Fruit fly (Drosophila melanogaster) whole organism, pupa: Measurements from ENCODE around the gene dunk.

Experiments
- CG10348 ChIP-seq: fragments of 200-800 bp; sonication (Bioruptor generic); IDR thresholded peaks from 2 replicates; pipeline ENCODE4 v1.3.6; 2022; ENCODE audit warnings: missing biosample characterization, missing genetic modification characterization
- CG12605 ChIP-seq: fragments of 200-800 bp; sonication (Bioruptor generic); IDR thresholded peaks from 2 replicates; pipeline ENCODE4 v1.3.6; 2022; ENCODE audit warnings: missing biosample characterization, missing genetic modification characterization
- CG13204 ChIP-seq: fragments of 200-800 bp; sonication (Bioruptor generic); optimal IDR thresholded peaks from 2 replicates; lab custom pipeline; 2018; ENCODE audit warnings: missing biosample characterization, mild to moderate bottlenecking, missing genetic modification characterization, moderate library complexity
- CG14655 ChIP-seq: fragments of 200-800 bp; sonication (Bioruptor generic); optimal IDR thresholded peaks from 3 replicates; lab custom pipeline; 2017; ENCODE audit warnings: mild to moderate bottlenecking, missing biosample characterization, missing genetic modification reagents, missing genetic modification characterization
- CG15710 ChIP-seq: fragments of 200-800 bp; sonication (Bioruptor generic); optimal IDR thresholded peaks from 2 replicates; lab custom pipeline; 2018; ENCODE audit warnings: missing biosample characterization, mild to moderate bottlenecking, missing genetic modification characterization, moderate library complexity
- CG17806 ChIP-seq: fragments of 200-800 bp; sonication (Bioruptor generic); optimal IDR thresholded peaks from 2 replicates; lab custom pipeline; 2018; ENCODE audit warnings: missing biosample characterization, mild to moderate bottlenecking, missing genetic modification characterization, moderate library complexity
- CG32121 ChIP-seq: fragments of 200-800 bp; sonication (Bioruptor generic); IDR thresholded peaks from 2 replicates; pipeline ENCODE4 v1.3.6; 2022; ENCODE audit warnings: missing biosample characterization, missing genetic modification characterization
- CG34367 ChIP-seq: fragments of 200-800 bp; sonication (Bioruptor generic); optimal IDR thresholded peaks from 2 replicates; lab custom pipeline; 2018; ENCODE audit warnings: missing biosample characterization, mild to moderate bottlenecking, missing genetic modification characterization
- CG4496 ChIP-seq: fragments of 200-800 bp; sonication (Bioruptor generic); IDR thresholded peaks from 3 replicates; pipeline ENCODE4 v1.3.6; 2022; ENCODE audit warnings: missing biosample characterization, missing genetic modification characterization
- CG8159 ChIP-seq: fragments of 200-800 bp; sonication (Bioruptor generic); optimal IDR thresholded peaks from 3 replicates; lab custom pipeline; 2018; ENCODE audit warnings: missing biosample characterization, mild to moderate bottlenecking, missing genetic modification characterization, moderate library complexity
- CG8301 ChIP-seq: fragments of 200-800 bp; sonication (Bioruptor generic); optimal IDR thresholded peaks from 2 replicates; lab custom pipeline; 2018; ENCODE audit warnings: missing biosample characterization, mild to moderate bottlenecking, missing genetic modification characterization
- CG9948 ChIP-seq: fragments of 200-800 bp; sonication (Bioruptor generic); optimal IDR thresholded peaks from 2 replicates; lab custom pipeline; 2018; ENCODE audit warnings: missing biosample characterization, mild to moderate bottlenecking, missing genetic modification characterization, moderate library complexity
- D1 ChIP-seq: fragments of 200-800 bp; sonication (Bioruptor generic); optimal IDR thresholded peaks from 2 replicates; lab custom pipeline; 2018; ENCODE audit warnings: missing biosample characterization, mild to moderate bottlenecking, missing genetic modification characterization, moderate library complexity
- Ets98B ChIP-seq: fragments of 200-800 bp; sonication (Bioruptor generic); IDR thresholded peaks from 2 replicates; pipeline ENCODE4 v1.3.6; 2022; ENCODE audit warnings: missing biosample characterization, missing genetic modification characterization
- Pif1A ChIP-seq: fragments of 200-800 bp; sonication (Bioruptor generic); optimal IDR thresholded peaks from 3 replicates; lab custom pipeline; 2016; ENCODE audit warnings: missing biosample characterization, missing genetic modification characterization
- Pif1B ChIP-seq: fragments of 200-800 bp; sonication (Bioruptor generic); optimal IDR thresholded peaks from 3 replicates; lab custom pipeline; 2016; ENCODE audit warnings: missing biosample characterization, missing genetic modification characterization
- Snoo ChIP-seq: fragments of 200-800 bp; sonication (Bioruptor generic); optimal IDR thresholded peaks from 3 replicates; lab custom pipeline; 2017; ENCODE audit warnings: missing biosample characterization, mild to moderate bottlenecking, missing genetic modification characterization, inconsistent platforms
- fd96Ca ChIP-seq: fragments of 200-800 bp; sonication (Bioruptor generic); IDR thresholded peaks from 3 replicates; pipeline ENCODE4 v1.3.6; 2022; ENCODE audit warnings: missing biosample characterization, missing genetic modification characterization
- gl ChIP-seq: fragments of 200-800 bp; sonication (Bioruptor generic); optimal IDR thresholded peaks from 2 replicates; lab custom pipeline; 2018; ENCODE audit warnings: missing biosample characterization, mild to moderate bottlenecking, missing genetic modification characterization
- rn ChIP-seq: fragments of 200-800 bp; sonication (Bioruptor generic); IDR thresholded peaks from 2 replicates; pipeline ENCODE4 v1.3.6; 2022; ENCODE audit warnings: missing biosample characterization, missing genetic modification characterization

Gene dunk

dm6 chr2L:22168559-22169027 lies 17.2 kb downstream of the dunk start:
- no peak for TF ChIP-seq Pif1A (GFP tag; lab: Kevin White, UChicago)
- TF ChIP-seq Snoo = peak; percentile 4
- no peak for TF ChIP-seq CG13204 (GFP tag; lab: Kevin White, UChicago)
- no peak for TF ChIP-seq CG10348 (GFP tag; lab: Robert Waterston, UW)
- peak; percentile 28 for TF ChIP-seq Pif1B (GFP tag; lab: Kevin White, UChicago)
- no peak for TF ChIP-seq CG12605 (GFP tag; lab: Robert Waterston, UW)
- TF ChIP-seq CG4496 (GFP tag; lab: Robert Waterston, UW) = no peak; the same call in 2 of the 3 replicates
- no peak for TF ChIP-seq CG14655 (GFP tag; lab: Kevin White, UChicago)
- peak; percentile 29 for TF ChIP-seq Ets98B (GFP tag; lab: Robert Waterston, UW)
- no peak for TF ChIP-seq CG17806 (tag; lab: Kevin White, UChicago)

- TF ChIP-seq fd96Ca (GFP tag; lab: Robert Waterston, UW) (no peak), CG12605 (GFP tag; lab: Robert Waterston, UW) (no peak), CG14655 (GFP tag; lab: Kevin White, UChicago) (no peak), CG10348 (GFP tag; lab: Robert Waterston, UW) (no peak), CG9948 (no peak), gl (tag; lab: Kevin White, UChicago) (no peak), CG17806 (tag; lab: Kevin White, UChicago) (no peak), CG15710 (tag; lab: Kevin White, UChicago) (no peak), CG4496 (GFP tag; lab: Robert Waterston, UW) (no peak)
Observed at dm6 chr2L:22169044-22169515, 17.7 kb downstream of the dunk start, which contains the start of gene Clamp. TSS of gene Clamp (minus strand) at chr2L:22169143.

dm6 chr2L:22175101-22175500 lies 23.7 kb downstream of the dunk start, which contains the start of gene CG3635:
TSS of gene CG3635 (plus strand) at chr2L:22175415.
- TF ChIP-seq Pif1A (GFP tag; lab: Kevin White, UChicago) (no peak), CG4496 (GFP tag; lab: Robert Waterston, UW) (no peak), CG32121 (GFP tag; lab: Robert Waterston, UW) (no peak), Snoo (no peak), rn (GFP tag; lab: Robert Waterston, UW) (no peak), Pif1B (GFP tag; lab: Kevin White, UChicago) (no peak), D1 (tag; lab: Kevin White, UChicago) (no peak), CG9948 (no peak), CG15710 (tag; lab: Kevin White, UChicago) (no peak), CG34367 (no peak), CG8159 (tag; lab: Kevin White, UChicago) (no peak), gl (tag; lab: Kevin White, UChicago) (no peak), CG13204 (GFP tag; lab: Kevin White, UChicago) (no peak), CG12605 (GFP tag; lab: Robert Waterston, UW) (no peak), CG8301 (tag; lab: Kevin White, UChicago) (no peak), CG14655 (GFP tag; lab: Kevin White, UChicago) (no peak), Ets98B (GFP tag; lab: Robert Waterston, UW) (no peak)
- TF ChIP-seq, all 21 proteins: peak for 0

- no peak for TF ChIP-seq CG10348 (GFP tag; lab: Robert Waterston, UW)
- no peak for TF ChIP-seq Snoo
Observed at dm6 chr2L:22176398-22176797, 25.0 kb downstream of the dunk start.
